Worm (Caenorhabditis elegans): ENCODE measurements around the gene gei-3.

ce11 chrX:12759010-12759409 is 54.4 kb downstream of the gei-3 start:
- no peak for TF ChIP-seq ref-2 (tag; optimal IDR thresholded peaks at IDR 0.05)
- no peak for TF ChIP-seq odd-2 (tag; optimal IDR thresholded peaks at IDR 0.05)
- no peak for TF ChIP-seq ceh-45 (GFP tag; IDR thresholded peaks at IDR 0.05)
- TF ChIP-seq pax-1 (tag; optimal IDR thresholded peaks at IDR 0.05) = no peak
- TF ChIP-seq hlh-8 (tag; optimal IDR thresholded peaks at IDR 0.05) = no peak
- TF ChIP-seq ets-4 (tag; optimal IDR thresholded peaks at IDR 0.05) = no peak
- TF ChIP-seq pqm-1 (tag; optimal IDR thresholded peaks at IDR 0.05) = no peak
- no peak for TF ChIP-seq lin-11 (tag; optimal IDR thresholded peaks at IDR 0.05)
- no peak for TF ChIP-seq madf-2 (tag; optimal IDR thresholded peaks at IDR 0.05)

Data from whole organism, late embryonic.